Fruit fly (Drosophila melanogaster) S2 (cell line): ENCODE data around the gene Rai1.

ENCODE experiments used
- CG8478 ChIP-seq: fragments of >200 bp; optimal IDR thresholded peaks from 2 replicates; lab custom pipeline; 2018
- CTCF ChIP-seq, 2 experiments: fragments of >200 bp; optimal IDR thresholded peaks; 2 replicates each; lab custom pipeline; 2018

- TF ChIP-seq CG8478 = no peak
- TF ChIP-seq CTCF (optimal IDR thresholded peaks at IDR 0.05; lab: Kevin White, UChicago) = no peak
Observed at dm6 chrX:16814351-16814750, 11.2 kb upstream of the Rai1 start.
